Worm (Caenorhabditis elegans) whole organism, young adult: ENCODE results near the gene C49G7.12.

Source experiments
- B0035.1 ChIP-seq: sonication (generic microtip); optimal IDR thresholded peaks from 2 replicates; lab custom pipeline; 2016; ENCODE audit warnings: missing genetic modification characterization, mild to moderate bottlenecking, missing compliant biosample characterization, missing genotype, missing genetic modification reagents
- B0261.1 ChIP-seq: sonication (generic microtip); optimal IDR thresholded peaks from 2 replicates; lab custom pipeline; 2016; ENCODE audit warnings: mild to moderate bottlenecking, missing genetic modification characterization, moderate library complexity, missing compliant biosample characterization
- C06A6.2 ChIP-seq: fragments of 200-800 bp; sonication (Bioruptor generic); conservative IDR thresholded peaks from 2 replicates; pipeline ENCODE4 v1.3.6; 2022; ENCODE audit warnings: missing genetic modification characterization, missing compliant biosample characterization
- F23B12.7 ChIP-seq: sonication (generic microtip); optimal IDR thresholded peaks from 2 replicates; lab custom pipeline; 2017; ENCODE audit warnings: missing genetic modification characterization, mild to moderate bottlenecking, missing compliant biosample characterization, antibody characterized with exemption, moderate library complexity; ENCODE audit not compliant: insufficient read depth
- K11D2.4 ChIP-seq: fragments of 200-800 bp; sonication (Bioruptor generic); IDR thresholded peaks from 2 replicates; pipeline ENCODE4 v1.3.6; 2022; ENCODE audit warnings: missing genetic modification reagents, missing genetic modification characterization, missing compliant biosample characterization
- K12H6.12 ChIP-seq: fragments of 200-800 bp; sonication (Bioruptor generic); optimal IDR thresholded peaks from 2 replicates; lab custom pipeline; 2018; ENCODE audit warnings: mild to moderate bottlenecking, missing genetic modification characterization, missing compliant biosample characterization
- T07F8.4 ChIP-seq: sonication (generic microtip); optimal IDR thresholded peaks from 2 replicates; lab custom pipeline; 2016; ENCODE audit warnings: mild to moderate bottlenecking, missing genetic modification characterization, moderate library complexity, missing compliant biosample characterization
- Y53F4B.3 ChIP-seq: fragments of 200-800 bp; sonication (Bioruptor generic); IDR thresholded peaks from 2 replicates; pipeline ENCODE4 v1.3.6; 2022; ENCODE audit warnings: missing genetic modification reagents, missing genetic modification characterization, missing compliant biosample characterization
- Y53G8AR.9 ChIP-seq: fragments of 200-800 bp; sonication (Bioruptor generic); conservative IDR thresholded peaks from 2 replicates; pipeline ENCODE4 v1.3.6; 2022; ENCODE audit warnings: missing genetic modification reagents, missing genetic modification characterization, missing compliant biosample characterization
- Y67H2A.10 ChIP-seq: fragments of 200-800 bp; sonication (Bioruptor generic); conservative IDR thresholded peaks from 2 replicates; pipeline ENCODE4 v1.3.6; 2022; ENCODE audit warnings: missing genetic modification reagents, missing genetic modification characterization, missing compliant biosample characterization
- Y79H2A.3 ChIP-seq: fragments of 200-800 bp; sonication (Bioruptor generic); conservative IDR thresholded peaks from 2 replicates; pipeline ENCODE4 v1.3.6; 2022; ENCODE audit warnings: missing genetic modification reagents, missing genetic modification characterization, missing compliant biosample characterization
- aptf-3 ChIP-seq: fragments of 200-800 bp; sonication (Bioruptor generic); IDR thresholded peaks from 2 replicates; pipeline ENCODE4 v1.3.6; 2022; ENCODE audit warnings: missing genetic modification characterization, missing compliant biosample characterization
- atf-7 ChIP-seq: sonication (generic microtip); optimal IDR thresholded peaks from 2 replicates; lab custom pipeline; 2017; ENCODE audit warnings: mild to moderate bottlenecking, missing genetic modification characterization, missing compliant biosample characterization
- bed-1 ChIP-seq: fragments of 200-800 bp; sonication (Bioruptor generic); IDR thresholded peaks from 2 replicates; pipeline ENCODE4 v1.3.6; 2022; ENCODE audit warnings: missing genetic modification reagents, missing genetic modification characterization, missing compliant biosample characterization
- ccch-3 ChIP-seq: fragments of 200-800 bp; sonication (Bioruptor generic); optimal IDR thresholded peaks from 2 replicates; lab custom pipeline; 2018; ENCODE audit warnings: mild to moderate bottlenecking, missing genetic modification characterization, missing compliant biosample characterization
- ceh-100 ChIP-seq: fragments of 200-800 bp; sonication (Bioruptor generic); IDR thresholded peaks from 2 replicates; pipeline ENCODE4 v1.3.6; 2022; ENCODE audit warnings: missing genetic modification reagents, missing genetic modification characterization, missing compliant biosample characterization
- ceh-27 ChIP-seq: fragments of 200-800 bp; sonication (Bioruptor generic); optimal IDR thresholded peaks from 2 replicates; lab custom pipeline; 2018; ENCODE audit warnings: mild to moderate bottlenecking, missing genetic modification characterization, moderate library complexity, missing compliant biosample characterization
- ceh-79 ChIP-seq: sonication (generic microtip); optimal IDR thresholded peaks from 2 replicates; lab custom pipeline; 2017; ENCODE audit warnings: mild to moderate bottlenecking, missing genetic modification characterization, missing compliant biosample characterization
- ceh-91 ChIP-seq: fragments of 200-800 bp; sonication (Bioruptor generic); IDR thresholded peaks from 2 replicates; pipeline ENCODE4 v1.3.6; 2022; ENCODE audit warnings: missing genetic modification reagents, missing genetic modification characterization, missing compliant biosample characterization
- dpff-1 ChIP-seq: sonication (generic microtip); optimal IDR thresholded peaks from 2 replicates; lab custom pipeline; 2017; ENCODE audit warnings: mild to moderate bottlenecking, missing genetic modification characterization, missing compliant biosample characterization
- efl-1 ChIP-seq: fragments of 150-350 bp; optimal IDR thresholded peaks from 2 replicates; lab custom pipeline; 2014; ENCODE audit warnings: missing biosample characterization, missing genetic modification reagents, missing genetic modification characterization
- egrh-3 ChIP-seq: fragments of 200-800 bp; sonication (Bioruptor generic); IDR thresholded peaks from 2 replicates; pipeline ENCODE4 v1.3.6; 2022; ENCODE audit warnings: missing genetic modification reagents, missing genetic modification characterization, missing compliant biosample characterization
- gei-17 ChIP-seq: fragments of 200-800 bp; sonication (Bioruptor generic); optimal IDR thresholded peaks from 2 replicates; lab custom pipeline; 2018; ENCODE audit warnings: mild to moderate bottlenecking, missing genetic modification characterization, missing compliant biosample characterization
- hlh-12 ChIP-seq: sonication (generic microtip); optimal IDR thresholded peaks from 2 replicates; lab custom pipeline; 2016; ENCODE audit warnings: missing genetic modification characterization, missing compliant biosample characterization
- hrde-1 ChIP-seq: sonication (generic microtip); optimal IDR thresholded peaks from 2 replicates; lab custom pipeline; 2016; ENCODE audit warnings: missing genetic modification characterization, mild to moderate bottlenecking, missing compliant biosample characterization, moderate library complexity, missing genotype, missing genetic modification reagents, borderline replicate concordance
- lsy-27 ChIP-seq: sonication (generic microtip); optimal IDR thresholded peaks from 2 replicates; lab custom pipeline; 2017; ENCODE audit warnings: missing genetic modification characterization, mild to moderate bottlenecking, missing compliant biosample characterization, antibody characterized with exemption, missing genotype, borderline replicate concordance; ENCODE audit not compliant: insufficient read depth
- mcd-1 ChIP-seq: fragments of 200-800 bp; sonication (Bioruptor generic); IDR thresholded peaks from 2 replicates; pipeline ENCODE4 v1.3.6; 2022; ENCODE audit warnings: missing genetic modification reagents, missing genetic modification characterization, missing compliant biosample characterization
- nfyb-1 ChIP-seq: fragments of 200-800 bp; sonication (Bioruptor generic); IDR thresholded peaks from 2 replicates; pipeline ENCODE4 v1.3.6; 2022; ENCODE audit warnings: missing genetic modification reagents, missing genetic modification characterization, missing compliant biosample characterization
- pha-4 ChIP-seq: fragments of 150-350 bp; sonication (generic microtip); optimal IDR thresholded peaks from 2 replicates; lab custom pipeline; 2014; ENCODE audit warnings: missing biosample characterization, missing genetic modification reagents, missing genetic modification characterization
- rec-8 ChIP-seq, 2 experiments: sonication (generic microtip); optimal IDR thresholded peaks; 2 replicates each; lab custom pipeline; 2016; ENCODE audit warnings: mild to moderate bottlenecking in 2 of 2, missing genetic modification characterization in 2 of 2, missing genetic modification reagents in 2 of 2, missing genotype in 2 of 2, missing biosample characterization in 1 of 2, missing compliant biosample characterization in 1 of 2, moderate library complexity in 1 of 2
- rpc-1 ChIP-seq, 2 experiments: fragments of 150-350 bp in 1 of 2; sonication (generic microtip) in 1 of 2; optimal IDR thresholded peaks; 2 replicates each; lab custom pipeline; 2014 to 2018; ENCODE audit warnings: missing biosample characterization in 1 of 2, missing genetic modification characterization in 1 of 2, missing genetic modification reagents in 1 of 2, missing genotype in 1 of 2
- snpc-1.1 ChIP-seq: sonication (generic microtip); optimal IDR thresholded peaks from 2 replicates; lab custom pipeline; 2017; ENCODE audit warnings: missing genetic modification characterization, mild to moderate bottlenecking, missing compliant biosample characterization, antibody characterized with exemption, moderate library complexity, missing genotype, missing genetic modification reagents; ENCODE audit not compliant: insufficient read depth
- snpc-4 ChIP-seq, 5 experiments: fragments of 150-350 bp in 1 of 5; sonication (generic microtip) in 4 of 5; optimal IDR thresholded peaks; 2 replicates each; lab custom pipeline; 2014 to 2018; ENCODE audit warnings: missing genetic modification characterization in 5 of 5, missing biosample characterization in 3 of 5, antibody characterized with exemption in 2 of 5, mild to moderate bottlenecking in 2 of 5, missing compliant biosample characterization in 2 of 5, missing genotype in 2 of 5, moderate library complexity in 2 of 5, missing genetic modification reagents in 1 of 5
- unc-130 ChIP-seq: sonication (generic microtip); optimal IDR thresholded peaks from 2 replicates; lab custom pipeline; 2016; ENCODE audit warnings: missing genetic modification reagents, missing genetic modification characterization, missing compliant biosample characterization
- ztf-18 ChIP-seq: sonication (generic microtip); optimal IDR thresholded peaks from 2 replicates; lab custom pipeline; 2016; ENCODE audit warnings: missing genotype, mild to moderate bottlenecking, missing genetic modification characterization, missing compliant biosample characterization
- ztf-25 ChIP-seq: fragments of 200-800 bp; sonication (Bioruptor generic); IDR thresholded peaks from 2 replicates; pipeline ENCODE4 v1.3.6; 2022; ENCODE audit warnings: missing genetic modification reagents, missing genetic modification characterization, missing compliant biosample characterization

Gene C49G7.12

DNA sequence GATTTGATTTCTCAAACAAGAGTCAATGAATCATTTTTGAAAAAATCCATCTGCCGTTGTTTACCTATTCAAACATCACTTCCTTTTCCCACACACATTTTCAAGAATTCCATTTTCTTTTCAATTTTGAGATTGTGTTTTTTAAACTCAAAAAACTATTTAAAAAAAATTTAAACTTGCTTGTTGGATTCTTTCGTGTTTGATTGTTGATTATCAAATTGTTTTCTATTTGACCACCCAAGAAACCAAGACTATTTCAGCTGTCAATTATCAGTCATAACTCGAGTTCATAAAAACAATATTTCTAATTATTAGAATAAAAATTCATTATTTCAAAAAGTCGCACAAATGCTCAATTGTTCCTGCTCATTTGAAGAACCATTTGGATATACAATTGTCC lies 33.0 kb upstream of the C49G7.12 start, which contains the start of gene srh-8:
TSS of gene srh-8 (plus strand) at position 301 of the 400 bp plus-strand sequence.
- TF ChIP-seq B0261.1 (tag; lab: Kevin White, UChicago) (no peak), K11D2.4 (no peak), F23B12.7 (tag; lab: Kevin White, UChicago) (no peak)

DNA sequence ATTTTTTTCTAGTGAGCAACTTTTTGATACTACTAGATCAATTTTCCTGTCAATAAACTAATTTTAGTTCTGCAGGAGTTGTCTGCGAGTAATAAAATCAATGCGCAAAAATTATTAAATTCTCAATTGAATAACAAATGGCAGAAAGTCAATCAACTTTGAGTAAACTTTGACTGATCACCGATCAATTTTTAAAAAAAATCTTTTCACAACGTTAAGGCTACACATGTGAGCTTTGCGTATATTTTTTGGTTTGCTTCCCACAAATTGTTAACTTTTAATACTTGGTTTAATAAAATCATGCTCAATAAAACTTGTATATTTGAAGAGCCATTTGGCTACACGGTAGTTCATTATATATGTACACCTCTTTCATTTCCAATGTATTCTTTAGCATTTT lies 30.3 kb upstream of the C49G7.12 start, which contains the start of gene srh-7:
TSS of gene srh-7 (plus strand) at position 301 of the 400 bp plus-strand sequence.
- TF ChIP-seq B0035.1 (tag; lab: Kevin White, UChicago), result no peak
- TF ChIP-seq C06A6.2 (GFP tag; lab: Robert Waterston, UW), result no peak
- TF ChIP-seq Y67H2A.10, result no peak
- TF ChIP-seq lsy-27 (tag; lab: Kevin White, UChicago), result no peak
- TF ChIP-seq atf-7 (tag; lab: Kevin White, UChicago), result no peak
- no peak for TF ChIP-seq ceh-79 (tag; lab: Kevin White, UChicago)
- TF ChIP-seq aptf-3, result no peak
- no peak for TF ChIP-seq pha-4 (tag; lab: Kevin White, UChicago)
- no peak for TF ChIP-seq gei-17 (GFP tag; lab: Kevin White, UChicago)
- TF ChIP-seq, all 124 proteins: peak for 0

DNA sequence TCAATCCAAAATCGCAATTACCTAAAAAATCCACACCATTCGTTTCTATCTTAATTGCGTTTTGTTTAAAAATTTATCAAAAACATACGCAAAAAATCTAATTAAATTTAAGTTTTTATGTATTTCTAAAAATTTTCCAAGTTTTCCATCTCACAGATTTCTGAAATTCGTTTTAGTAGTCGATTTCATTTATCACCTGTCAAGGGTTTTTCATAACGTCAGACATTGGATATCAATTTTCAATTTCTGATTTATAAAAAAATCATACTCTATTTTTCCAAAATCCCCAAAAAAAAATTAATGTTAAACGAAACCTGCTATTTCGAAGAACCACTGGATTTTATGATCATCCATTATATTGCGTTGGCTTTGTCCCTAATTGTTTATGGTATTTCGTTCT lies 28.0 kb upstream of the C49G7.12 start, which contains the start of gene srh-4:
TSS of gene srh-4 (plus strand) at position 301 of the 400 bp plus-strand sequence.
- TF ChIP-seq ceh-27 (GFP tag; lab: Kevin White, UChicago) (no peak), ztf-25 (GFP tag; lab: Robert Waterston, UW) (no peak), Y53G8AR.9 (GFP tag; lab: Robert Waterston, UW) (no peak), snpc-4 (GFP tag; optimal IDR thresholded peaks at IDR 0.05; lab: Kevin White, UChicago) (no peak), snpc-4 (tag; optimal IDR thresholded peaks at IDR 0.05; lab: Kevin White, UChicago) (no peak), ceh-100 (GFP tag; lab: Robert Waterston, UW) (no peak), dpff-1 (tag; lab: Kevin White, UChicago) (no peak), snpc-1.1 (tag; lab: Kevin White, UChicago) (no peak), ccch-3 (GFP tag; lab: Kevin White, UChicago) (no peak), nfyb-1 (no peak), hlh-12 (tag; lab: Kevin White, UChicago) (no peak), ztf-18 (tag; lab: Kevin White, UChicago) (no peak), ceh-91 (GFP tag; lab: Robert Waterston, UW) (no peak), K12H6.12 (tag; lab: Kevin White, UChicago) (no peak), mcd-1 (GFP tag; lab: Robert Waterston, UW) (no peak), egrh-3 (GFP tag; lab: Robert Waterston, UW) (no peak), T07F8.4 (tag; lab: Kevin White, UChicago) (no peak), aptf-3 (no peak), ceh-79 (tag; lab: Kevin White, UChicago) (no peak), unc-130 (GFP tag; lab: Kevin White, UChicago) (no peak), rec-8 (tag; optimal IDR thresholded peaks at IDR 0.05; lab: Kevin White, UChicago) (no peak)

DNA sequence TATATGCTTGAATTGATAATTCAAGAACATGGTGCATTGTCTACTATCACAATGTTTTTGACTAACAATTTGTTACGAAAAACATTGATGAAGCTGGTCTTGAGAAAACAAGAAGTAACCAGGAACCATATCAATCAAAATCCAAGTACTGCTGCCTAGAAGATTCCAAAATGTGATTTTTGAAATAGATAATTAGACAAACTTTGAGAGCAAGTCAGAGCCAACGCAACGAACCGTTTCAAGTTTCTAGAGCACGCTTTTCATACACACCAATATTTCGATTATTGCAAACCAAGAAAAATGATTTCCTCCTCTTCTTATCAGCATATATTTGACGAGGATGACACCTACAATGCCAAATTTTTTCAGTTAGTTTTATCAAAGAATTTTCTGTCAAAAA lies 21.4 kb upstream of the C49G7.12 start, which contains the start of gene srw-89:
TSS of gene srw-89 (plus strand) at position 301 of the 400 bp plus-strand sequence.
- no peak for TF ChIP-seq efl-1 (GFP tag; lab: Kevin White, UChicago)
- TF ChIP-seq Y79H2A.3 (GFP tag; lab: Robert Waterston, UW), result no peak
- TF ChIP-seq Y53F4B.3, result no peak
- no peak for TF ChIP-seq hrde-1
- no peak for TF ChIP-seq rpc-1 (optimal IDR thresholded peaks at IDR 0.05; lab: Kevin White, UChicago)
- TF ChIP-seq rpc-1 (tag; optimal IDR thresholded peaks at IDR 0.05; lab: Kevin White, UChicago), result no peak
- TF ChIP-seq bed-1 (GFP tag; lab: Robert Waterston, UW), result no peak
